Worm (Caenorhabditis elegans): ENCODE data around the gene F01F1.15.

Gene F01F1.15

DNA sequence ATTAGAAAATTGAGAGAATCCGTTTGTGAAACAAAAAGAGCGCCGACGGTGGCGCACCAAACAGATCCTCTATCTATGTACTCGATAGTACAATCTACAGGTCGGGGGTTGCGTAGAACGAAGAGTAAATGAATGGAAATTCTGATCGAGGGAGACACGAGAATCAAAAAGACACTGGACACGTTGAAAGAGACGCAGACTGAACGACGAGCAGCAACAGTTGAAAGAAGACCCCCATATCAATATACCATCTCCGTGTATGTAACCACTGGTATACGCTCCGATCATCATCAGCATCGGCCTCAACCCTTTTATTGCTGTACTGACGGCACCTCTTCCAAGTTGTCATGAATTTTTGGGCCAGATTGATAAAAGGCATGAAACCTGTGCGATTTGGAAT lies 33.1 kb downstream of the F01F1.15 start:
- TF ChIP-seq ets-7 (tag; optimal IDR thresholded peaks at IDR 0.05) (no peak), aly-1 (tag; optimal IDR thresholded peaks at IDR 0.05) (no peak), F13C5.2 (tag; optimal IDR thresholded peaks at IDR 0.05) (no peak), ama-1 (optimal IDR thresholded peaks at IDR 0.05) (no peak), hmbx-1 (tag; optimal IDR thresholded peaks at IDR 0.05) (no peak), flt-1 (GFP tag; IDR thresholded peaks at IDR 0.05) (no peak), tra-4 (tag; optimal IDR thresholded peaks at IDR 0.05) (no peak), tbx-11 (GFP tag; IDR thresholded peaks at IDR 0.05) (no peak), scrt-1 (GFP tag; IDR thresholded peaks at IDR 0.05) (no peak), sea-1 (GFP tag; conservative IDR thresholded peaks at IDR 0.05) (no peak), B0310.2 (tag; optimal IDR thresholded peaks at IDR 0.05) (no peak), hmg-4 (GFP tag; optimal IDR thresholded peaks at IDR 0.05) (no peak)

DNA sequence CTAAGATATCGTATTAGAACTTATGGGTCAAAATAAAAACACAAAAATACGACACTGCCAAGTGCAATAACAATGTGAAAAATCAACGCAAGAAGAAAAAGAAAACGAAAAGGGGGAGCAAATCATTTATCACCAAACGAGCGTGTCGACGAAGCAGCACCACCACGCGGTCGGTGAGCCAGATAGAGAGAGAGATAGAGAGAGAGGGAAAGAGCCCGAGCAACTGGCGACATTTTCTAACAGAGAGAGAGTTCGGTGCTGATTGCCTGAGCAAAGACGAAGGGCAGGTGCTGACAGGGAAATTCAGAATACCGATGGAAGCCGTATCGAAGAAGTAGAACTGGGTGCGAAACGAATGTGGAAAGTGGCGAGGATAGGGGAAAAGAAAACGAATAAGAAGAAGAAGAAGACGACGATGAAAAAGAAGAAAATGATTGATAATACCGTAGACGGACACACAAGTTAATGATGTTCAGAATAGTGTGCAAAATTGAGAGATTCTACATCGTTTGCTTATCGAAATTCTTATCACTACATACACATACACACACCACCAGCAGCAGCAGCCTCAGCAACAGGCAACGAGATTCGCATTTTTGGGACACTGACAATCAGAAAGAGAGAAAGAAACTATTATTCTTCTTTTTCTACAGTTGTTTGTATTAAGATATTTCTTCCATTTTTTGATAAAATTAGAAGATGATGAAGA lies 34.0 kb downstream of the F01F1.15 start:
- no peak for TF ChIP-seq aly-1 (tag; optimal IDR thresholded peaks at IDR 0.05)
- no peak for TF ChIP-seq hmg-4 (GFP tag; optimal IDR thresholded peaks at IDR 0.05)
- no peak for TF ChIP-seq tbx-37 (GFP tag; conservative IDR thresholded peaks at IDR 0.05)
- TF ChIP-seq tbx-11 (GFP tag; IDR thresholded peaks at IDR 0.05) = no peak
- no peak for TF ChIP-seq ceh-36 (tag; optimal IDR thresholded peaks at IDR 0.05)
- TF ChIP-seq ets-7 (tag; optimal IDR thresholded peaks at IDR 0.05) = no peak
- no peak for TF ChIP-seq scrt-1 (GFP tag; IDR thresholded peaks at IDR 0.05)
- no peak for TF ChIP-seq F13C5.2 (tag; optimal IDR thresholded peaks at IDR 0.05)
- TF ChIP-seq ama-1 (optimal IDR thresholded peaks at IDR 0.05) = no peak
- TF ChIP-seq pes-1 (GFP tag; IDR thresholded peaks at IDR 0.05) = no peak

DNA sequence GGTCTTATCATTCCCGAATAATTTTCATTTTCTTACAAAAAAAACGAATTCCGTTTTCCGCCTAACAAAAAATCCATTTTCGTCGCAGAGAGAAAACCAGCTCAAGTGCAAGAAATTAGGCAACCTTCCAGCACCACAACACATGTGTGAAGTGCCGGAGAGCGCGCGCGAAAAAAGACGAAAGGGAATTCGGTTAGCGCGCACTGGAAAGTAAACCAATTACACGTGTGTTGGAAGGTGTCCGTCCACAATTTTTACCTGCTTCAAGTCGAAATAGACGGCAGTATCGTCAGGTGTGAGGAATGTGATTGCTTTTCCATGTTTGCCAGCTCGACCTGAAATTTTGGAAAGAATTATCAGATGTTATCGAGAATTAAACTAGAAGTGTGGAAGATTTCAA lies 34.7 kb downstream of the F01F1.15 start:
- no peak for TF ChIP-seq hmbx-1 (tag; optimal IDR thresholded peaks at IDR 0.05)
- TF ChIP-seq flt-1 (GFP tag; IDR thresholded peaks at IDR 0.05) = no peak
- no peak for TF ChIP-seq tra-4 (tag; optimal IDR thresholded peaks at IDR 0.05)
- TF ChIP-seq hmg-4 (GFP tag; optimal IDR thresholded peaks at IDR 0.05) = no peak
- TF ChIP-seq pes-1 (GFP tag; IDR thresholded peaks at IDR 0.05) = no peak
- no peak for TF ChIP-seq aly-1 (tag; optimal IDR thresholded peaks at IDR 0.05)
- no peak for TF ChIP-seq ama-1 (optimal IDR thresholded peaks at IDR 0.05)
- TF ChIP-seq ceh-13 (GFP tag; optimal IDR thresholded peaks at IDR 0.05) = no peak
- no peak for TF ChIP-seq F13C5.2 (tag; optimal IDR thresholded peaks at IDR 0.05)
- no peak for TF ChIP-seq ceh-36 (tag; optimal IDR thresholded peaks at IDR 0.05)

DNA sequence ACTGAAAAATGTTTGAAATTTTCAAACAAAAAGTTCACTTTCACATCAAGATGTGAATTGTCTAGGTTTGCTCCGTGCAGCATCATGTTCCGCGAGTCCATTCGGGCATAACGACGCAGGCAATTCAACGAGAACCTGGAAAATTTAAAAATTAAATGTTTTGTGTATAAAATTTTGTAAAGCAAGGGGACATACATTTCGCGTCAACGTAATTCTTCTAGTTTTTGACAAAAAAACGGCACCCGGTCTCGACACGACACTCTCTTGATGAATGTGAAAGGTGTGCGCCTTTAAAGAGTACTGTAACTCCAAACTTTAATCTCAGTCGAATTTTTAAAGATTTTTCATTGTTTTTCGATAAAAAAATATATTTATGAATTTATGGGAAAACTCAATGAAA lies 35.3 kb downstream of the F01F1.15 start, which contains the start of gene R12B2.6:
TSS of gene R12B2.6 (minus strand) at position 101 of the 400 bp plus-strand sequence.
- TF ChIP-seq tbx-37 (GFP tag; conservative IDR thresholded peaks at IDR 0.05) = no peak
- no peak for TF ChIP-seq ets-7 (tag; optimal IDR thresholded peaks at IDR 0.05)
- no peak for TF ChIP-seq tbx-11 (GFP tag; IDR thresholded peaks at IDR 0.05)
- TF ChIP-seq tra-4 (tag; optimal IDR thresholded peaks at IDR 0.05) = no peak
- TF ChIP-seq ceh-13 (GFP tag; optimal IDR thresholded peaks at IDR 0.05) = no peak
- TF ChIP-seq flt-1 (GFP tag; IDR thresholded peaks at IDR 0.05) = no peak
- TF ChIP-seq B0310.2 (tag; optimal IDR thresholded peaks at IDR 0.05) = no peak
- no peak for TF ChIP-seq hmbx-1 (tag; optimal IDR thresholded peaks at IDR 0.05)
- no peak for TF ChIP-seq ceh-36 (tag; optimal IDR thresholded peaks at IDR 0.05)
- TF ChIP-seq aly-1 (tag; optimal IDR thresholded peaks at IDR 0.05) = no peak
- no peak for TF ChIP-seq sea-1 (GFP tag; conservative IDR thresholded peaks at IDR 0.05)
- TF ChIP-seq F13C5.2 (tag; optimal IDR thresholded peaks at IDR 0.05) = no peak
- TF ChIP-seq hnd-1 (tag; optimal IDR thresholded peaks at IDR 0.05) = no peak
- TF ChIP-seq pes-1 (GFP tag; IDR thresholded peaks at IDR 0.05) = no peak
- no peak for TF ChIP-seq hmg-4 (GFP tag; optimal IDR thresholded peaks at IDR 0.05)
- no peak for TF ChIP-seq ama-1 (optimal IDR thresholded peaks at IDR 0.05)
- no peak for TF ChIP-seq scrt-1 (GFP tag; IDR thresholded peaks at IDR 0.05)

DNA sequence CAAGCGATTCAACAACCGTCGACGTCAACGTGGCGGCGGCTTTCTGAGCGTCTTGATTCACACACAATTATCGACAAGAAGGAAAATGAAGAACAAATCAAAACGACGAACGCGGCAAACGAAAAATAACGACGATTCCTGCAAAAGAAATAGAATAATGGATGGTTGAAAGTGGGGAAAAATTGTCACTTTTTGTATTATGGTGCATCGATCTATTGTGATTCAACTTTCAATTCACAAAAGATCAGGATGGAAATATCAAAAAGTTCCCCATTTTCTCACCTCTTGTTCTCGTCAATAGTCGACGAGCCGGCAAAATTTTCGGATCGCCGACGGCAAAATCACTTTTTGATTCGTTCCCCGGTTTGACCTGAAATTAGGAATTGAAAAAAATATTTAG lies 36.0 kb downstream of the F01F1.15 start, which contains the start of the genes R12B2.13 and mdt-15:
TSS of gene R12B2.13 (minus strand) at position 101 of the 400 bp plus-strand sequence.
TSS of gene mdt-15 (minus strand) at position 376 of the 400 bp plus-strand sequence.
- TF ChIP-seq pes-1 (GFP tag; IDR thresholded peaks at IDR 0.05) (no peak), F13C5.2 (tag; optimal IDR thresholded peaks at IDR 0.05) (no peak), hmbx-1 (tag; optimal IDR thresholded peaks at IDR 0.05) (no peak), sea-1 (GFP tag; conservative IDR thresholded peaks at IDR 0.05) (no peak), flt-1 (GFP tag; IDR thresholded peaks at IDR 0.05) (no peak), ceh-36 (tag; optimal IDR thresholded peaks at IDR 0.05) (no peak)

DNA sequence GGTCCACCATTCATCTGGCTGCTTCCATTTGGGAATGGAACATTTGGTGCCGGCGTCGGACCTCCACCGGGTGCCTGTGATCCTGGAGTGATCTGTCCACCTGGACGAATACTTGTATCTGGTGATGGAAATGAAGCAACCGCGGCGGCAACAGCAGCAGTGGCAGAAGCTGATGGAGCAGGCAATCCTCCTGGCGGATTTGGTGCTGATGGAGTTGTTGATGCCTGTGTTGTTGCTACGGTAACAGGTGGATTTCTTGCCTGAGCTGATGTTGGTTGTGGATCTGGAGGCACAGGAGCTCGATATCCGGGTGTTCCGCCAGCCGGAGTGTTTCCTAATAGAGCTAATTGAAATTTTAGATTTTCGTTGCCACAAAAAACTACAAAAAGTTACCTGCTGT lies 36.9 kb downstream of the F01F1.15 start:
- TF ChIP-seq hmg-4 (GFP tag; optimal IDR thresholded peaks at IDR 0.05) = no peak
- no peak for TF ChIP-seq tra-4 (tag; optimal IDR thresholded peaks at IDR 0.05)
- TF ChIP-seq ceh-36 (tag; optimal IDR thresholded peaks at IDR 0.05) = no peak
- no peak for TF ChIP-seq scrt-1 (GFP tag; IDR thresholded peaks at IDR 0.05)
- no peak for TF ChIP-seq F13C5.2 (tag; optimal IDR thresholded peaks at IDR 0.05)
- no peak for TF ChIP-seq flt-1 (GFP tag; IDR thresholded peaks at IDR 0.05)
- no peak for TF ChIP-seq hnd-1 (tag; optimal IDR thresholded peaks at IDR 0.05)
- no peak for TF ChIP-seq aly-1 (tag; optimal IDR thresholded peaks at IDR 0.05)

DNA sequence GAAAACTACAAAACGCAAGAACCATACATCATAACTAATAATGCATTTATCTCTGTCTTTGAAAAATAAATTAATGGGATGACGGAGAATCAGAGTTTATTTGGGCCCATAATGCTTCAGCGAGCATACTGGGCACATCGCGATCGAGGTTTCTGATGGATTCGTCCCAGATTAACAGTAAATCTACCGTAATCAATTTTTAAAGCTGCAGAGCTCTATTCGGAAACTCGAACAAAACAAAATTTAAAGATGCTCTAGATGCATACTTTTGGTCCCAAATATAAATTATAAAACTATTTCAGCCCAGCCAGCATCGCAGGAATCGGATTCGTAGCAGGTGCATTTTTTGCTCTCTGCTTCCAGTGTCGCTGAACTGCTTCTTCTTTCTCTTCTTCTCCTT lies 41.3 kb downstream of the F01F1.15 start:
- TF ChIP-seq hmg-4 (GFP tag; optimal IDR thresholded peaks at IDR 0.05) (no peak), ama-1 (optimal IDR thresholded peaks at IDR 0.05) (no peak), tbx-37 (GFP tag; conservative IDR thresholded peaks at IDR 0.05) (no peak), F13C5.2 (tag; optimal IDR thresholded peaks at IDR 0.05) (no peak), tbx-11 (GFP tag; IDR thresholded peaks at IDR 0.05) (no peak), B0310.2 (tag; optimal IDR thresholded peaks at IDR 0.05) (no peak), aly-1 (tag; optimal IDR thresholded peaks at IDR 0.05) (no peak)
